Worm (Caenorhabditis elegans): ENCODE results near the gene F26G1.1.

The F26G1.1 gene

DNA sequence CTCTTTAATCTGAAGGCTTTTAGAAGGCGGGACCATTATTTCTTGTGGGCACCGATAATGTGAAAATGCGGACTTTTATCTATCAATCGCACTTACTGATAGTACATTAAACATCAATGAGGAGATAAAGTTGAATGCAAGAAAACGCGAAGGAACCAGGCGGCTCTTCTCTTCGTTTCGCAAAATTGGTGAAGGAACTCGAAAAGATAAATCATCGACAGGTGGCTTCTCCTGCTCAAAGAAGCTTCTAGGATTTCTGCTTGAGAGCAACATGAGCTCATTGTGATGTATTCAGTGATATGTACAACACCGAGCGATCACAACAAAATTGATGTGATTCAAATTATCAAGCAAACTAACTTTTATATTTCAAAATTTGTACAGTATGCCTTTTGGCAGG, 14.4 kb downstream of the F26G1.1 start:
- no peak for TF ChIP-seq ceh-27 (GFP tag; optimal IDR thresholded peaks at IDR 0.05)
- no peak for TF ChIP-seq dpff-1 (tag; optimal IDR thresholded peaks at IDR 0.05)
- no peak for TF ChIP-seq B0336.3 (GFP tag; IDR thresholded peaks at IDR 0.05)
- no peak for TF ChIP-seq ccch-3 (GFP tag; optimal IDR thresholded peaks at IDR 0.05)
- no peak for TF ChIP-seq lsy-27 (tag; optimal IDR thresholded peaks at IDR 0.05; ENCODE audit: borderline replicate concordance, insufficient read depth)
- TF ChIP-seq aptf-3 (GFP tag; IDR thresholded peaks at IDR 0.05) = no peak
- no peak for TF ChIP-seq zim-3 (tag; optimal IDR thresholded peaks at IDR 0.05)

DNA sequence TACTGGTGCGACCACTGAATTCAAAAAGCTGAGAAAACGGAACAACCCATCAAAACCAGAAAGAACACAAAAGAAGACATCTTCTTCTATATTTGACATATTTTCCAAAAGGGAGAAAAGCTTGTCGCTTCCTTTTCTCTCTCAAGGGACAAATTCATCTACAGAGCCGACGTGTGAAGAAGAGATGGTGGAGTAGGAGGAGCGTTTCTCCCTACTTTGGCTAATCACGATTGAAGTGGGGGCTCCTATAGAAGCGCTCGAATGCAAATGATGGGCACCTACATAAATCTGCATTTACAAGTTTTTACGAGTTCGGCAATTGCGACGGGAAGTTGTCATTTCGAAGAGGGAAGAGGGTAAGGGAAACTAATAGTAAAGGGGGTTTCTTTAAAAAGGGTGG, 14.8 kb downstream of the F26G1.1 start:
- TF ChIP-seq ceh-40 (GFP tag; IDR thresholded peaks at IDR 0.05) = no peak
- no peak for TF ChIP-seq hmg-20 (GFP tag; IDR thresholded peaks at IDR 0.05)
- TF ChIP-seq zfh-2 (GFP tag; conservative IDR thresholded peaks at IDR 0.05) = no peak
- TF ChIP-seq K11D2.4 (GFP tag; IDR thresholded peaks at IDR 0.05) = no peak
- TF ChIP-seq C17E4.6 (GFP tag; IDR thresholded peaks at IDR 0.05) = no peak
- no peak for TF ChIP-seq tbp1 (GFP tag; optimal IDR thresholded peaks at IDR 0.05)
- TF ChIP-seq aptf-2 (GFP tag; conservative IDR thresholded peaks at IDR 0.05) = no peak
- no peak for TF ChIP-seq akir-1 (GFP tag; optimal IDR thresholded peaks at IDR 0.05)
- no peak for TF ChIP-seq hmg-1.2 (GFP tag; IDR thresholded peaks at IDR 0.05)
- no peak for TF ChIP-seq B0336.3 (GFP tag; IDR thresholded peaks at IDR 0.05)
- no peak for TF ChIP-seq K12H6.12 (tag; optimal IDR thresholded peaks at IDR 0.05)
- TF ChIP-seq let-607 (tag; optimal IDR thresholded peaks at IDR 0.05) = no peak
- no peak for TF ChIP-seq ceh-27 (GFP tag; optimal IDR thresholded peaks at IDR 0.05)

DNA sequence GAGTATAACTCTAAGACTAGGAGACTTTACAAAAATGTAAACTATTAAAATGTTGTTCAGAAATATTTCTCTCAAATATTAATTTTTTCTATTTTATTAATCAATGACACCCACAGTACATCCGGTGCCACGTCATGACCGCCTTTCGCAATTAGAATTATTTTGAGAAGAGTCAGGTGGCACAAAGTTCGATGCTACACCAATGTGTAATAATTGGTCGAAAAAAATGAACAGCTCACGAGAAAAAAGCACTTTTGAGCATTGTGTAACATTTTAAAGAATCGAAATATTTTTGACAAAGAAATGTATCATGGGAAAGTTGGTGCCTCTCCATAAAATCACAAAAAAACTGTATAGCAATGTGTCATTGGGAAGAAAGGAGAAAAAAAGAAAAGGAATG, 15.3 kb downstream of the F26G1.1 start:
- TF ChIP-seq him-1 (tag; optimal IDR thresholded peaks at IDR 0.05) = no peak
- TF ChIP-seq ceh-79 (tag; optimal IDR thresholded peaks at IDR 0.05) = no peak
- no peak for TF ChIP-seq zfh-2 (GFP tag; conservative IDR thresholded peaks at IDR 0.05)
- TF ChIP-seq B0035.1 (tag; optimal IDR thresholded peaks at IDR 0.05) = no peak
- no peak for TF ChIP-seq bed-2 (GFP tag; IDR thresholded peaks at IDR 0.05)
- no peak for TF ChIP-seq nfya-2 (GFP tag; IDR thresholded peaks at IDR 0.05)
- no peak for TF ChIP-seq F49E8.2 (tag; optimal IDR thresholded peaks at IDR 0.05; ENCODE audit: insufficient read depth)
- TF ChIP-seq ceh-40 (GFP tag; IDR thresholded peaks at IDR 0.05) = no peak
- no peak for TF ChIP-seq snpc-1.1 (tag; optimal IDR thresholded peaks at IDR 0.05; ENCODE audit: insufficient read depth)
- no peak for TF ChIP-seq lin-54 (GFP tag; optimal IDR thresholded peaks at IDR 0.05)
- TF ChIP-seq repo-1 (tag; optimal IDR thresholded peaks at IDR 0.05) = no peak
- no peak for TF ChIP-seq aptf-3 (GFP tag; IDR thresholded peaks at IDR 0.05)
- no peak for TF ChIP-seq B0336.3 (GFP tag; IDR thresholded peaks at IDR 0.05)
- TF ChIP-seq F33H1.4 (GFP tag; IDR thresholded peaks at IDR 0.05) = no peak
- TF ChIP-seq akir-1 (GFP tag; optimal IDR thresholded peaks at IDR 0.05) = no peak
- no peak for TF ChIP-seq let-607 (tag; optimal IDR thresholded peaks at IDR 0.05)
- no peak for TF ChIP-seq F37B4.10 (GFP tag; IDR thresholded peaks at IDR 0.05)

DNA sequence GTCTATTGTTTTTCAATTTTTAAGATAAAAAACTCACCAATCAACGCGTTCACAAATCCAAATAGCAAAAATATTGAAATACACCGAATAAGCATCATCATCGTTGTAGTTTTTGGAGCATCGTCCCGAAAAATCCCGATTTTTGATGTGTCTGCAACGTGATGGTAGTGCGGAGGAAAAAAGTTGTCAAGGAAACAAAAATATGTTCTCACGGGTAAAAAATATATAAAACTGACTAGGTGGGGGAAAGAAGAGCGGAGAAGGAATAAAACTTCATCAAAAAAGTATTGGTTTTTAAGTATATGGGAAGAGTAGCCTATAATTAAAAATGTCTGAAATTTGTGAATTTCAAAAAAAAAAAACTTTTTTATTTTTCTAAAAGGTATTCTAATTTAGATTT, 20.6 kb downstream of the F26G1.1 start, which contains the start of gene rig-6:
TSS of gene rig-6 (minus strand) at position 101 of the 400 bp plus-strand sequence.
- TF ChIP-seq F57A8.1 (GFP tag; optimal IDR thresholded peaks at IDR 0.05) (no peak), unc-62 (GFP tag; optimal IDR thresholded peaks at IDR 0.05) (no peak), mel-28 (tag; optimal IDR thresholded peaks at IDR 0.05; ENCODE audit: borderline replicate concordance) (no peak), D2030.7 (GFP tag; IDR thresholded peaks at IDR 0.05) (no peak), F55B11.4 (tag; optimal IDR thresholded peaks at IDR 0.05; ENCODE audit: borderline replicate concordance, insufficient read depth) (no peak), lin-35 (GFP tag; optimal IDR thresholded peaks at IDR 0.05) (no peak), F10E7.11 (tag; optimal IDR thresholded peaks at IDR 0.05) (no peak), chd-7 (tag; optimal IDR thresholded peaks at IDR 0.05) (no peak), ztf-18 (tag; optimal IDR thresholded peaks at IDR 0.05) (no peak), hrde-1 (tag; optimal IDR thresholded peaks at IDR 0.05; ENCODE audit: borderline replicate concordance) (no peak), unc-130 (GFP tag; optimal IDR thresholded peaks at IDR 0.05) (no peak), rcor-1 (GFP tag; IDR thresholded peaks at IDR 0.05) (no peak), Y95B8A.8 (GFP tag; IDR thresholded peaks at IDR 0.05) (no peak), aptf-3 (GFP tag; IDR thresholded peaks at IDR 0.05) (no peak)
